Fruit fly (Drosophila melanogaster): ENCODE results near the gene CG31546.

CG31546 gene

DNA sequence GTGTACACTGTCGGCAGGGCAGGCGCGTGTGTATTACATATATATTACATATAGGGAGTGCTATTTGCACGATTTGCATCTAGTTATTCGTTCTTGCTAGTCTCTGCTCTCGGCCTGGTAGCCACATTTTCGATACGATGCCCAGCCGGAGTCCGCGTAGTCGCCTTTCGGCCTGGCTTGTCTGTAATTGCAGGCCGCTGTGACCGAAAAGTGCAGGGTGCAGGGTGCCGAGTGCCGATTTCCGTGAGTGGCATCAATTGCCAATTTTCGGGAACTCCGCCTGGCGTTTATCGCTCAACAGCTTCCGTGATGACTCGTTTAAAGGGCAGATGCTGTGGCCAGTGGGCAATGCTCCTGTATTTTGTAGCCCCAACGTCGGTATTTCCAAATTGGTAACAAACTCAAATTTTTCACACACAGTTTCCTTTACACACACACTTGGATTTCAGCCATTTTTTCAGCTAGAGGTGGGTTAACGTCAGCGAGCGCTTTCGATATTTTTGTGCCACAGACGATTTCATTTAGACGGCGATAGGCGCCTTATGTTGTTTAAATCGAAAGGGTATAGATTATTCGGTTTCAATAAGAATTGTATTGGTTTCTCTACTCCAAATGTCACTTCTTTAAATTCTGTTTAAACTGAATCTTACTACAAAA, 47.4 kb downstream of the CG31546 start, which contains the start of gene CG2926 (continued):
- TF ChIP-seq B-H1 (GFP tag; IDR thresholded peaks at IDR 0.05) (no peak), NFAT (GFP tag; IDR thresholded peaks at IDR 0.05) (peak; percentile 56), CG17359 (tag; optimal IDR thresholded peaks at IDR 0.05) (no peak), CG4617 (GFP tag; optimal IDR thresholded peaks at IDR 0.05; ENCODE audit: borderline replicate concordance) (peak; percentile 79), Mes4 (GFP tag; optimal IDR thresholded peaks at IDR 0.05) (no peak), trem (tag; optimal IDR thresholded peaks at IDR 0.05) (peak; percentile 26), CrebB (tag; optimal IDR thresholded peaks at IDR 0.05) (no peak), CG31388 (GFP tag; optimal IDR thresholded peaks at IDR 0.05) (no peak), Antp (GFP tag; optimal IDR thresholded peaks at IDR 0.05) (peak; percentile 16), CG11456 (GFP tag; IDR thresholded peaks at IDR 0.05) (peak; percentile 58; the same call in 2 of the 3 replicates), ro (GFP tag; IDR thresholded peaks at IDR 0.05) (no peak), CG9437 (GFP tag; optimal IDR thresholded peaks at IDR 0.05) (peak; percentile 40), unpg (GFP tag; optimal IDR thresholded peaks at IDR 0.05) (no peak), CG10654 (GFP tag; optimal IDR thresholded peaks at IDR 0.05) (peak; percentile 27), CG11696 (GFP tag; IDR thresholded peaks at IDR 0.05) (no peak), tna (GFP tag; IDR thresholded peaks at IDR 0.05; ENCODE audit: partially characterized antibody) (peak; percentile 89), C15 (GFP tag; IDR thresholded peaks at IDR 0.05) (no peak), Lhr (GFP tag; optimal IDR thresholded peaks at IDR 0.05) (no peak), Sox100B (GFP tag; optimal IDR thresholded peaks at IDR 0.05) (no peak), luna (GFP tag; optimal IDR thresholded peaks at IDR 0.05) (no peak), CG33213 (GFP tag; optimal IDR thresholded peaks at IDR 0.05) (peak; percentile 40), bsh (GFP tag; optimal IDR thresholded peaks at IDR 0.05) (no peak), Max (GFP tag; optimal IDR thresholded peaks at IDR 0.05) (no peak), PHDP (tag; optimal IDR thresholded peaks at IDR 0.05) (no peak), CG8290 (GFP tag; optimal IDR thresholded peaks at IDR 0.05) (no peak), CG8290 (tag; optimal IDR thresholded peaks at IDR 0.05) (no peak), Asciz (GFP tag; optimal IDR thresholded peaks at IDR 0.05) (no peak), CG2875 (GFP tag; optimal IDR thresholded peaks at IDR 0.05) (no peak), CG33557 (GFP tag; optimal IDR thresholded peaks at IDR 0.05) (no peak), pita (GFP tag; optimal IDR thresholded peaks at IDR 0.05) (no peak), CG7987 (GFP tag; optimal IDR thresholded peaks at IDR 0.05) (no peak), CG9932 (GFP tag; IDR thresholded peaks at IDR 0.05) (peak; percentile 79), vfl (GFP tag; optimal IDR thresholded peaks at IDR 0.05) (peak; percentile 38), NK7.1 (GFP tag; optimal IDR thresholded peaks at IDR 0.05) (no peak), p53 (GFP tag; optimal IDR thresholded peaks at IDR 0.05) (no peak), sim (GFP tag; IDR thresholded peaks at IDR 0.05) (no peak), pnt (GFP tag; optimal IDR thresholded peaks at IDR 0.05) (peak; percentile 33), CG13123 (GFP tag; optimal IDR thresholded peaks at IDR 0.05) (no peak), schlank (tag; optimal IDR thresholded peaks at IDR 0.05) (no peak), CG8765 (GFP tag; IDR thresholded peaks at IDR 0.05) (no peak), mld (GFP tag; IDR thresholded peaks at IDR 0.05; ENCODE audit: partially characterized antibody) (peak; percentile 91), CG7372 (GFP tag; IDR thresholded peaks at IDR 0.05) (peak; percentile 25; the same call in 1 of the 2 replicates), Dek (tag; optimal IDR thresholded peaks at IDR 0.05) (no peak), CG17829 (tag; optimal IDR thresholded peaks at IDR 0.05) (peak; percentile 57), CG6689 (GFP tag; IDR thresholded peaks at IDR 0.05) (no peak), CG4730 (GFP tag; IDR thresholded peaks at IDR 0.05) (no peak), lab (GFP tag; optimal IDR thresholded peaks at IDR 0.05) (no peak), MTF-1 (GFP tag; optimal IDR thresholded peaks at IDR 0.05; ENCODE audit: borderline replicate concordance) (no peak), CG3726 (GFP tag; IDR thresholded peaks at IDR 0.05) (no peak), Ada2b (GFP tag; IDR thresholded peaks at IDR 0.05) (0 out of 2 replicates have a peak, but pooled peaks have one; percentile 5), ERR (GFP tag; optimal IDR thresholded peaks at IDR 0.05) (no peak)
